Fruit fly (Drosophila melanogaster) whole organism, embryonic: ENCODE measurements around the gene CG7557.

Source experiments
- Atf3 ChIP-seq: fragments of 200-800 bp; sonication (Bioruptor generic); optimal IDR thresholded peaks from 3 replicates; lab custom pipeline; 2016; ENCODE audit warnings: missing biosample characterization, missing genetic modification characterization
- CG10431 ChIP-seq: fragments of 200-800 bp; sonication (Bioruptor generic); optimal IDR thresholded peaks from 3 replicates; lab custom pipeline; 2018; ENCODE audit warnings: missing biosample characterization, mild to moderate bottlenecking, missing genetic modification characterization
- CG11093 ChIP-seq: fragments of 200-800 bp; sonication (Bioruptor generic); IDR thresholded peaks from 3 replicates; pipeline ENCODE4 v1.3.6; 2022; ENCODE audit warnings: missing biosample characterization, missing genetic modification characterization
- CG11695 ChIP-seq: fragments of 200-800 bp; sonication (Bioruptor generic); IDR thresholded peaks from 3 replicates; pipeline ENCODE4 v1.3.6; 2022; ENCODE audit warnings: missing biosample characterization, missing genetic modification characterization
- CG12659 ChIP-seq: fragments of 200-800 bp; sonication (Bioruptor generic); optimal IDR thresholded peaks from 3 replicates; lab custom pipeline; 2017; ENCODE audit warnings: mild to moderate bottlenecking, missing biosample characterization, missing genetic modification reagents, missing genetic modification characterization
- CG12942 ChIP-seq: fragments of 200-800 bp; sonication (Bioruptor generic); optimal IDR thresholded peaks from 3 replicates; lab custom pipeline; 2016; ENCODE audit warnings: missing biosample characterization, missing genetic modification characterization
- CG13123 ChIP-seq: fragments of 200-800 bp; sonication (Bioruptor generic); optimal IDR thresholded peaks from 2 replicates; lab custom pipeline; 2016; ENCODE audit warnings: missing biosample characterization, missing genetic modification characterization
- CG14667 ChIP-seq: fragments of 200-800 bp; sonication (Bioruptor generic); IDR thresholded peaks from 2 replicates; pipeline ENCODE4 v1.3.6; 2022; ENCODE audit warnings: missing biosample characterization, missing genetic modification characterization
- CG16815 ChIP-seq: fragments of 200-800 bp; sonication (Bioruptor generic); optimal IDR thresholded peaks from 3 replicates; lab custom pipeline; 2017; ENCODE audit warnings: missing biosample characterization, mild to moderate bottlenecking, missing genetic modification characterization
- CG16863 ChIP-seq: fragments of 200-800 bp; sonication (Bioruptor generic); optimal IDR thresholded peaks from 3 replicates; lab custom pipeline; 2016; ENCODE audit warnings: missing biosample characterization, missing genetic modification characterization
- CG17186 ChIP-seq: fragments of 200-800 bp; sonication (Bioruptor generic); optimal IDR thresholded peaks from 3 replicates; lab custom pipeline; 2017; ENCODE audit warnings: missing biosample characterization, missing genetic modification reagents, missing genetic modification characterization
- CG17361 ChIP-seq: fragments of 200-800 bp; sonication (Bioruptor generic); IDR thresholded peaks from 3 replicates; pipeline ENCODE4 v1.3.6; 2022; ENCODE audit warnings: missing biosample characterization, missing genetic modification characterization
- CG18262 ChIP-seq: fragments of 200-800 bp; optimal IDR thresholded peaks from 3 replicates; lab custom pipeline; 2019; ENCODE audit warnings: missing biosample characterization, mild to moderate bottlenecking, missing genetic modification characterization, moderate library complexity
- CG2875 ChIP-seq: fragments of 200-800 bp; sonication (Bioruptor generic); optimal IDR thresholded peaks from 2 replicates; lab custom pipeline; 2017; ENCODE audit warnings: missing biosample characterization, mild to moderate bottlenecking, missing genetic modification characterization, missing genetic modification reagents
- CG3065 ChIP-seq: fragments of 200-800 bp; sonication (Bioruptor generic); optimal IDR thresholded peaks from 2 replicates; lab custom pipeline; 2016; ENCODE audit warnings: missing biosample characterization, missing genetic modification characterization
- CG31365 ChIP-seq: fragments of 200-800 bp; sonication (Bioruptor generic); optimal IDR thresholded peaks from 2 replicates; lab custom pipeline; 2018; ENCODE audit warnings: missing biosample characterization, mild to moderate bottlenecking, missing genetic modification characterization
- CG33213 ChIP-seq: fragments of 200-800 bp; sonication (Bioruptor generic); optimal IDR thresholded peaks from 3 replicates; lab custom pipeline; 2016; ENCODE audit warnings: missing biosample characterization, missing genetic modification characterization
- CG3995 ChIP-seq: fragments of 200-800 bp; sonication (Bioruptor generic); optimal IDR thresholded peaks from 3 replicates; lab custom pipeline; 2016; ENCODE audit warnings: missing biosample characterization, missing genetic modification characterization
- CG4328 ChIP-seq: fragments of 200-800 bp; sonication (Bioruptor generic); optimal IDR thresholded peaks from 3 replicates; lab custom pipeline; 2017; ENCODE audit warnings: missing biosample characterization, missing genetic modification reagents, missing genetic modification characterization
- CG4707 ChIP-seq: fragments of 200-800 bp; sonication (Bioruptor generic); optimal IDR thresholded peaks from 2 replicates; lab custom pipeline; 2018; ENCODE audit warnings: missing biosample characterization, mild to moderate bottlenecking, missing genetic modification characterization, moderate library complexity
- CG6683 ChIP-seq: fragments of 200-800 bp; sonication (Bioruptor generic); optimal IDR thresholded peaks from 2 replicates; lab custom pipeline; 2017; ENCODE audit warnings: missing biosample characterization, mild to moderate bottlenecking, missing genetic modification characterization, missing genetic modification reagents
- D19A ChIP-seq: fragments of 200-800 bp; optimal IDR thresholded peaks from 3 replicates; lab custom pipeline; 2019; ENCODE audit warnings: missing biosample characterization, mild to moderate bottlenecking, missing genetic modification characterization, moderate library complexity
- Dfd ChIP-seq, 2 experiments: fragments of >200 bp; optimal IDR thresholded peaks; 2 replicates each; lab custom pipeline; 2017; ENCODE audit warnings: missing biosample characterization in 2 of 2, missing genetic modification characterization in 2 of 2
- Dll ChIP-seq: fragments of 200-800 bp; sonication (Bioruptor generic); IDR thresholded peaks from 4 replicates; pipeline ENCODE4 v1.3.6; 2022; ENCODE audit warnings: missing biosample characterization, missing genetic modification characterization; ENCODE audit not compliant: partially characterized antibody
- Ets65A ChIP-seq: fragments of 200-800 bp; sonication (Bioruptor generic); peaks from one replicate; lab custom pipeline; 2016; ENCODE audit warnings: missing biosample characterization, missing genetic modification characterization
- Gug ChIP-seq: fragments of 200-800 bp; sonication (Bioruptor generic); IDR thresholded peaks from 4 replicates; pipeline ENCODE4 v1.3.6; 2022; ENCODE audit warnings: missing biosample characterization, missing genetic modification characterization
- Hey ChIP-seq: fragments of 200-800 bp; sonication (Bioruptor generic); optimal IDR thresholded peaks from 3 replicates; lab custom pipeline; 2018; ENCODE audit warnings: missing biosample characterization, mild to moderate bottlenecking, missing genetic modification characterization
- HmgZ ChIP-seq: fragments of 200-800 bp; sonication (Bioruptor generic); optimal IDR thresholded peaks from 2 replicates; lab custom pipeline; 2018; ENCODE audit warnings: missing biosample characterization, mild to moderate bottlenecking, missing genetic modification characterization
- Hr78 ChIP-seq, 2 experiments: fragments of 200-800 bp in 1 of 2; fragments of >200 bp in 1 of 2; sonication (Bioruptor generic) in 1 of 2; optimal IDR thresholded peaks; 2 replicates each; lab custom pipeline; 2017 to 2019; ENCODE audit warnings: missing biosample characterization in 2 of 2, missing genetic modification characterization in 2 of 2, mild to moderate bottlenecking in 1 of 2, moderate library complexity in 1 of 2
- MBD-R2 ChIP-seq: fragments of 200-800 bp; sonication (Bioruptor generic); IDR thresholded peaks from 2 replicates; pipeline ENCODE4 v1.3.6; 2022; ENCODE audit warnings: missing biosample characterization, missing genetic modification characterization
- Max ChIP-seq: fragments of 200-800 bp; sonication (Bioruptor generic); optimal IDR thresholded peaks from 2 replicates; lab custom pipeline; 2016; ENCODE audit warnings: missing biosample characterization, mild to moderate bottlenecking, missing genetic modification characterization
- Med ChIP-seq: fragments of 200-800 bp; sonication (Bioruptor generic); peaks from one replicate; lab custom pipeline; 2016; ENCODE audit warnings: missing biosample characterization, missing genetic modification characterization, mild to moderate bottlenecking, inconsistent platforms, moderate library complexity
- Ravus ChIP-seq: fragments of 200-800 bp; sonication (Bioruptor generic); IDR thresholded peaks from 2 replicates; pipeline ENCODE4 v1.3.6; 2022; ENCODE audit warnings: missing biosample characterization, missing genetic modification characterization
- Six4 ChIP-seq: fragments of 200-800 bp; sonication (Bioruptor generic); optimal IDR thresholded peaks from 2 replicates; lab custom pipeline; 2016; ENCODE audit warnings: missing biosample characterization, missing genetic modification characterization
- YL-1 ChIP-seq: fragments of 200-800 bp; sonication (Bioruptor generic); optimal IDR thresholded peaks from 3 replicates; lab custom pipeline; 2017; ENCODE audit warnings: missing biosample characterization, mild to moderate bottlenecking, missing genetic modification characterization
- abd-A ChIP-seq: fragments of 200-800 bp; sonication (Bioruptor generic); optimal IDR thresholded peaks from 3 replicates; lab custom pipeline; 2019; ENCODE audit warnings: missing biosample characterization, mild to moderate bottlenecking, missing genetic modification characterization, moderate library complexity
- ap ChIP-seq: fragments of 200-800 bp; sonication (Bioruptor generic); IDR thresholded peaks from 2 replicates; pipeline ENCODE4 v1.3.6; 2022; ENCODE audit warnings: missing biosample characterization, missing genetic modification characterization
- cg ChIP-seq: fragments of 200-800 bp; sonication (Bioruptor generic); optimal IDR thresholded peaks from 3 replicates; lab custom pipeline; 2019; ENCODE audit warnings: missing biosample characterization, mild to moderate bottlenecking, missing genetic modification characterization, moderate library complexity
- esg ChIP-seq: fragments of 200-800 bp; sonication (Bioruptor generic); conservative IDR thresholded peaks from 2 replicates; pipeline ENCODE4 v1.3.6; 2022; ENCODE audit warnings: missing biosample characterization, missing genetic modification characterization
- ftz-f1 ChIP-seq: fragments of 200-800 bp; sonication (Bioruptor generic); optimal IDR thresholded peaks from 2 replicates; lab custom pipeline; 2016; ENCODE audit warnings: missing biosample characterization, missing genetic modification characterization
- gce ChIP-seq: fragments of 200-800 bp; sonication (Bioruptor generic); IDR thresholded peaks from 3 replicates; pipeline ENCODE4 v1.3.6; 2022; ENCODE audit warnings: missing biosample characterization, missing genetic modification characterization
- gcm ChIP-seq: fragments of 200-800 bp; sonication (Bioruptor generic); optimal IDR thresholded peaks from 2 replicates; lab custom pipeline; 2019; ENCODE audit warnings: missing biosample characterization, mild to moderate bottlenecking, missing genetic modification characterization, moderate library complexity
- hth ChIP-seq: fragments of >200 bp; optimal IDR thresholded peaks from 2 replicates; lab custom pipeline; 2017; ENCODE audit warnings: inconsistent platforms
- lbe ChIP-seq: fragments of 200-800 bp; sonication (Bioruptor generic); optimal IDR thresholded peaks from 2 replicates; lab custom pipeline; 2016; ENCODE audit warnings: missing biosample characterization, mild to moderate bottlenecking, missing genetic modification characterization
- lov ChIP-seq, 2 experiments: fragments of 200-800 bp in 1 of 2; fragments of >200 bp in 1 of 2; sonication (Bioruptor generic) in 1 of 2; IDR thresholded peaks in 1 of 2; optimal IDR thresholded peaks in 1 of 2; 2 replicates in 1 of 2; 3 replicates in 1 of 2; pipeline versions ENCODE4 v1.3.6 to Lab custom; 2017 to 2022; ENCODE audit warnings: missing biosample characterization in 1 of 2, missing genetic modification characterization in 1 of 2
- luna ChIP-seq: fragments of 200-800 bp; sonication (Bioruptor generic); optimal IDR thresholded peaks from 2 replicates; lab custom pipeline; 2016; ENCODE audit warnings: missing biosample characterization, missing genetic modification characterization
- maf-S ChIP-seq: fragments of 200-800 bp; sonication (Bioruptor generic); optimal IDR thresholded peaks from 2 replicates; lab custom pipeline; 2016; ENCODE audit warnings: missing biosample characterization, missing genetic modification characterization
- mirr ChIP-seq: fragments of 200-800 bp; sonication (Bioruptor generic); optimal IDR thresholded peaks from 3 replicates; lab custom pipeline; 2018; ENCODE audit warnings: missing biosample characterization, mild to moderate bottlenecking, missing genetic modification characterization
- peb ChIP-seq: fragments of 200-800 bp; sonication (Bioruptor generic); IDR thresholded peaks from 2 replicates; pipeline ENCODE4 v1.3.6; 2022; ENCODE audit warnings: missing biosample characterization, missing genetic modification characterization
- row ChIP-seq: fragments of 200-800 bp; sonication (Bioruptor generic); IDR thresholded peaks from 3 replicates; pipeline ENCODE4 v1.3.6; 2022; ENCODE audit warnings: missing biosample characterization, missing genetic modification characterization
- sisA ChIP-seq: fragments of 200-800 bp; sonication (Bioruptor generic); IDR thresholded peaks from 2 replicates; pipeline ENCODE4 v1.3.6; 2022; ENCODE audit warnings: missing biosample characterization, missing genetic modification characterization
- so ChIP-seq: fragments of 200-800 bp; sonication (Bioruptor generic); IDR thresholded peaks from 3 replicates; pipeline ENCODE4 v1.3.6; 2022; ENCODE audit warnings: missing biosample characterization, missing genetic modification characterization

CG7557 gene

DNA sequence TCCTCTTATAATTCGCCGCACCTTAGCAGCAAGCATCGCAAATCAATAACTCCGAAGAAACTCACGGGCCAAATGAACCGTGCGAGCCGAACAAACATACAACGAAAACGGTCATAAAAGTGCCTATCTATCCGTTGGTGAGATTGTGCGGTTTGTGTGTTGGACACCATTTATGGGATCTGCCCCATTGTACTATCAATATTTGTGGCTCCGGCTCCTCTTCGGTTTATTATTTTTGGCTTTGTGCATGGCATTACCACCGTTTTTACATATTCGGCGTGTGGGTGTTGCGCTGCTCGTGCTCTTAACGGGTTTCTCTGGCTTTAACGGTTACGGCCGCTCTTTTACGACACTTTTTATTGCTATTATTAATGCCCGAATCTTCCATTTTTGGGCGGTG, 25.6 kb upstream of the CG7557 start (continued):
- no peak for TF ChIP-seq CG14667 (GFP tag; lab: Robert Waterston, UW)
- no peak for TF ChIP-seq Max (GFP tag; lab: Kevin White, UChicago)
- TF ChIP-seq hth = no peak
- TF ChIP-seq Med = peak; percentile 73
- TF ChIP-seq CG17186 (GFP tag; lab: Kevin White, UChicago) = no peak
- TF ChIP-seq CG4328 (GFP tag; lab: Kevin White, UChicago) = no peak
- TF ChIP-seq CG3065 (GFP tag; lab: Kevin White, UChicago) = no peak
- no peak for TF ChIP-seq lov (optimal IDR thresholded peaks at IDR 0.05; lab: Kevin White, UChicago)
- TF ChIP-seq lov (GFP tag; IDR thresholded peaks at IDR 0.05; lab: Robert Waterston, UW) = no peak
- no peak for TF ChIP-seq ap (GFP tag; lab: Robert Waterston, UW)
- TF ChIP-seq CG11093 (GFP tag; lab: Robert Waterston, UW) = no peak
- TF ChIP-seq Gug = no peak
- no peak for TF ChIP-seq CG12659 (GFP tag; lab: Kevin White, UChicago)
- no peak for TF ChIP-seq sisA (GFP tag; lab: Robert Waterston, UW)
- TF ChIP-seq CG2875 (GFP tag; lab: Kevin White, UChicago) = peak; percentile 2
- TF ChIP-seq gce (GFP tag; lab: Robert Waterston, UW) = no peak
- no peak for TF ChIP-seq Dll (GFP tag; lab: Robert Waterston, UW)
- no peak for TF ChIP-seq D19A
- TF ChIP-seq CG4707 = peak; percentile 10
- no peak for TF ChIP-seq CG18262 (tag; lab: Kevin White, UChicago)
- TF ChIP-seq ftz-f1 = no peak
- TF ChIP-seq CG33213 (GFP tag; lab: Kevin White, UChicago) = no peak
- no peak for TF ChIP-seq gcm (GFP tag; lab: Kevin White, UChicago)
- no peak for TF ChIP-seq Atf3 (GFP tag; lab: Kevin White, UChicago)
- TF ChIP-seq CG16863 (GFP tag; lab: Kevin White, UChicago) = no peak
- no peak for TF ChIP-seq row (GFP tag; lab: Robert Waterston, UW)
- TF ChIP-seq so (GFP tag; lab: Robert Waterston, UW) = no peak; the same call in 2 of the 3 replicates
- peak; percentile 97 for TF ChIP-seq abd-A
- TF ChIP-seq mirr (GFP tag; lab: Kevin White, UChicago) = peak; percentile 51
- TF ChIP-seq maf-S (GFP tag; lab: Kevin White, UChicago) = no peak
- TF ChIP-seq peb (GFP tag; lab: Robert Waterston, UW) = no peak
- peak; percentile 67 for TF ChIP-seq Ets65A (GFP tag; lab: Kevin White, UChicago)
- peak in 1 of 2 experiments; percentile 45 for TF ChIP-seq Hr78 (GFP tag; optimal IDR thresholded peaks at IDR 0.05; lab: Kevin White, UChicago)
- no peak for TF ChIP-seq CG12942 (GFP tag; lab: Kevin White, UChicago)
- TF ChIP-seq MBD-R2 = no peak
- no peak for TF ChIP-seq YL-1 (GFP tag; lab: Kevin White, UChicago)
- 0 out of 3 replicates have a peak, but pooled peaks have one; percentile 28 for TF ChIP-seq CG11695 (GFP tag; lab: Robert Waterston, UW)
- TF ChIP-seq lbe (GFP tag; lab: Kevin White, UChicago) = no peak
- TF ChIP-seq Ravus (GFP tag; lab: Robert Waterston, UW) = no peak
- no peak for TF ChIP-seq CG3995 (GFP tag; lab: Kevin White, UChicago)
- TF ChIP-seq esg = no peak
- TF ChIP-seq CG6683 = no peak
- no peak for TF ChIP-seq CG17361
- TF ChIP-seq HmgZ (tag; lab: Kevin White, UChicago) = no peak
- TF ChIP-seq CG10431 (GFP tag; lab: Kevin White, UChicago) = no peak
- TF ChIP-seq Dfd (GFP tag; optimal IDR thresholded peaks at IDR 0.05; lab: Kevin White, UChicago) = no peak
- no peak for TF ChIP-seq CG16815 (GFP tag; lab: Kevin White, UChicago)
- TF ChIP-seq CG31365 (tag; lab: Kevin White, UChicago) = no peak
- TF ChIP-seq cg (GFP tag; lab: Kevin White, UChicago) = peak; percentile 18
- peak; percentile 16 for TF ChIP-seq Hey (tag; lab: Kevin White, UChicago)
- TF ChIP-seq Six4 (GFP tag; lab: Kevin White, UChicago) = peak; percentile 4
- TF ChIP-seq CG13123 (GFP tag; lab: Kevin White, UChicago) = no peak
- no peak for TF ChIP-seq luna (GFP tag; lab: Kevin White, UChicago)
